Fruit fly (Drosophila melanogaster) whole organism, embryonic: ENCODE results near the gene CG6511.

Source experiments
- Adf1 ChIP-seq: fragments of 200-800 bp; sonication (Bioruptor generic); IDR thresholded peaks from 2 replicates; pipeline ENCODE4 v1.3.6; 2022; ENCODE audit warnings: missing biosample characterization, missing genetic modification characterization
- CG10543 ChIP-seq: fragments of 200-800 bp; sonication (Bioruptor generic); optimal IDR thresholded peaks from 3 replicates; lab custom pipeline; 2017; ENCODE audit warnings: missing biosample characterization, mild to moderate bottlenecking, missing genetic modification characterization, moderate library complexity
- CG11456 ChIP-seq: fragments of 200-800 bp; sonication (Bioruptor generic); IDR thresholded peaks from 3 replicates; pipeline ENCODE4 v1.3.6; 2022; ENCODE audit warnings: missing biosample characterization, missing genetic modification characterization
- CG15514 ChIP-seq: fragments of 200-800 bp; sonication (Bioruptor generic); optimal IDR thresholded peaks from 3 replicates; lab custom pipeline; 2017; ENCODE audit warnings: missing biosample characterization, missing genetic modification characterization, mild to moderate bottlenecking, moderate library complexity, missing genetic modification reagents
- CG2120 ChIP-seq: fragments of 200-800 bp; sonication (Bioruptor generic); optimal IDR thresholded peaks from 3 replicates; lab custom pipeline; 2016; ENCODE audit warnings: missing biosample characterization, missing genetic modification characterization
- CG3281 ChIP-seq: fragments of 200-800 bp; sonication (Bioruptor generic); optimal IDR thresholded peaks from 3 replicates; lab custom pipeline; 2017; ENCODE audit warnings: missing biosample characterization, mild to moderate bottlenecking, missing genetic modification characterization
- CG4820 ChIP-seq: fragments of 200-800 bp; sonication (Bioruptor generic); optimal IDR thresholded peaks from 3 replicates; lab custom pipeline; 2016; ENCODE audit warnings: missing biosample characterization, missing genetic modification characterization
- CG6654 ChIP-seq: fragments of 200-800 bp; sonication (Bioruptor generic); optimal IDR thresholded peaks from 2 replicates; lab custom pipeline; 2017; ENCODE audit warnings: missing biosample characterization, mild to moderate bottlenecking, missing genetic modification characterization
- CG6765 ChIP-seq: fragments of 200-800 bp; sonication (Bioruptor generic); optimal IDR thresholded peaks from 3 replicates; lab custom pipeline; 2017; ENCODE audit warnings: missing biosample characterization, mild to moderate bottlenecking, missing genetic modification characterization
- CG6854 ChIP-seq: fragments of 200-800 bp; sonication (Bioruptor generic); optimal IDR thresholded peaks from 3 replicates; lab custom pipeline; 2017; ENCODE audit warnings: missing biosample characterization, mild to moderate bottlenecking, missing genetic modification characterization
- CG7987 ChIP-seq: fragments of 200-800 bp; sonication (Bioruptor generic); optimal IDR thresholded peaks from 2 replicates; lab custom pipeline; 2018; ENCODE audit warnings: missing biosample characterization, mild to moderate bottlenecking, missing genetic modification characterization, moderate library complexity
- CG8290 ChIP-seq, 3 experiments: fragments of 200-800 bp; sonication (Bioruptor generic); optimal IDR thresholded peaks; 2 replicates each; lab custom pipeline; 2016 to 2019; ENCODE audit warnings: missing biosample characterization in 3 of 3, missing genetic modification characterization in 3 of 3, mild to moderate bottlenecking in 2 of 3, moderate library complexity in 1 of 3
- CG9797 ChIP-seq: fragments of 200-800 bp; sonication (Bioruptor generic); optimal IDR thresholded peaks from 3 replicates; lab custom pipeline; 2018; ENCODE audit warnings: missing biosample characterization, mild to moderate bottlenecking, missing genetic modification characterization
- CG9932 ChIP-seq: fragments of 200-800 bp; sonication (Bioruptor generic); IDR thresholded peaks from 2 replicates; pipeline ENCODE4 v1.3.6; 2022; ENCODE audit warnings: missing biosample characterization, missing genetic modification characterization
- D19A ChIP-seq: fragments of 200-800 bp; optimal IDR thresholded peaks from 3 replicates; lab custom pipeline; 2019; ENCODE audit warnings: missing biosample characterization, mild to moderate bottlenecking, missing genetic modification characterization, moderate library complexity
- Deaf1 ChIP-seq: fragments of 200-800 bp; optimal IDR thresholded peaks from 3 replicates; lab custom pipeline; 2019; ENCODE audit warnings: missing biosample characterization, mild to moderate bottlenecking, missing genetic modification characterization, moderate library complexity
- Dll ChIP-seq: fragments of 200-800 bp; sonication (Bioruptor generic); IDR thresholded peaks from 4 replicates; pipeline ENCODE4 v1.3.6; 2022; ENCODE audit warnings: missing biosample characterization, missing genetic modification characterization; ENCODE audit not compliant: partially characterized antibody
- Elba2 ChIP-seq: fragments of 200-800 bp; sonication (Bioruptor generic); optimal IDR thresholded peaks from 3 replicates; lab custom pipeline; 2016; ENCODE audit warnings: missing biosample characterization, missing genetic modification characterization
- Fer3 ChIP-seq: fragments of 200-800 bp; sonication (Bioruptor generic); optimal IDR thresholded peaks from 2 replicates; lab custom pipeline; 2018; ENCODE audit warnings: missing biosample characterization, mild to moderate bottlenecking, missing genetic modification characterization, moderate library complexity
- Hey ChIP-seq: fragments of 200-800 bp; sonication (Bioruptor generic); optimal IDR thresholded peaks from 3 replicates; lab custom pipeline; 2018; ENCODE audit warnings: missing biosample characterization, mild to moderate bottlenecking, missing genetic modification characterization
- HmgD ChIP-seq: fragments of 200-800 bp; sonication (Bioruptor generic); optimal IDR thresholded peaks from 3 replicates; lab custom pipeline; 2016; ENCODE audit warnings: missing biosample characterization, missing genetic modification characterization
- Hr39 ChIP-seq: fragments of >200 bp; optimal IDR thresholded peaks from 2 replicates; lab custom pipeline; 2017
- Mad ChIP-seq: fragments of 200-800 bp; sonication (Bioruptor generic); optimal IDR thresholded peaks from 2 replicates; lab custom pipeline; 2016; ENCODE audit warnings: missing biosample characterization, missing genetic modification characterization
- Nf-YB ChIP-seq: fragments of 200-800 bp; sonication (Bioruptor generic); optimal IDR thresholded peaks from 3 replicates; lab custom pipeline; 2019; ENCODE audit warnings: missing biosample characterization, mild to moderate bottlenecking, missing genetic modification characterization, moderate library complexity
- Nf-YC ChIP-seq: fragments of 200-800 bp; optimal IDR thresholded peaks from 3 replicates; lab custom pipeline; 2019; ENCODE audit warnings: missing biosample characterization, mild to moderate bottlenecking, missing genetic modification characterization, moderate library complexity
- NfI ChIP-seq: fragments of 200-800 bp; sonication (Bioruptor generic); optimal IDR thresholded peaks from 3 replicates; lab custom pipeline; 2018; ENCODE audit warnings: missing biosample characterization, mild to moderate bottlenecking, missing genetic modification characterization, moderate library complexity
- Vsx1 ChIP-seq: fragments of 200-800 bp; sonication (Bioruptor generic); optimal IDR thresholded peaks from 2 replicates; lab custom pipeline; 2017; ENCODE audit warnings: missing biosample characterization, mild to moderate bottlenecking, missing genetic modification characterization, missing genetic modification reagents
- ara ChIP-seq: fragments of 200-800 bp; sonication (Bioruptor generic); IDR thresholded peaks from 2 replicates; pipeline ENCODE4 v1.3.6; 2022; ENCODE audit warnings: missing biosample characterization, missing genetic modification characterization
- bsh ChIP-seq, 2 experiments: fragments of 200-800 bp; sonication (Bioruptor generic); optimal IDR thresholded peaks; 2 replicates each; lab custom pipeline; 2017 to 2018; ENCODE audit warnings: mild to moderate bottlenecking in 2 of 2, missing biosample characterization in 2 of 2, missing genetic modification characterization in 2 of 2, moderate library complexity in 1 of 2
- btn ChIP-seq: fragments of 200-800 bp; sonication (Bioruptor generic); optimal IDR thresholded peaks from 2 replicates; lab custom pipeline; 2016; ENCODE audit warnings: missing biosample characterization, missing genetic modification characterization
- cato ChIP-seq: fragments of 200-800 bp; sonication (Bioruptor generic); optimal IDR thresholded peaks from 2 replicates; lab custom pipeline; 2016; ENCODE audit warnings: missing biosample characterization, missing genetic modification characterization, borderline replicate concordance
- chinmo ChIP-seq: fragments of 200-800 bp; sonication (Bioruptor generic); IDR thresholded peaks from 4 replicates; pipeline ENCODE4 v1.3.6; 2022; ENCODE audit warnings: missing biosample characterization, missing genetic modification characterization; ENCODE audit not compliant: partially characterized antibody
- chm ChIP-seq: fragments of 200-800 bp; sonication (Bioruptor generic); IDR thresholded peaks from 2 replicates; pipeline ENCODE4 v1.3.6; 2022; ENCODE audit warnings: missing biosample characterization, missing genetic modification characterization
- cwo ChIP-seq: fragments of 200-800 bp; sonication (Bioruptor generic); optimal IDR thresholded peaks from 3 replicates; lab custom pipeline; 2017; ENCODE audit warnings: missing biosample characterization, missing genetic modification characterization, mild to moderate bottlenecking, moderate library complexity, missing genetic modification reagents
- fd3F ChIP-seq: fragments of 200-800 bp; sonication (Bioruptor generic); optimal IDR thresholded peaks from 2 replicates; lab custom pipeline; 2018; ENCODE audit warnings: missing biosample characterization, mild to moderate bottlenecking, missing genetic modification characterization, moderate library complexity
- gro ChIP-seq: fragments of 200-800 bp; sonication (Bioruptor generic); optimal IDR thresholded peaks from 2 replicates; lab custom pipeline; 2016; ENCODE audit warnings: missing biosample characterization, missing genetic modification characterization
- hb ChIP-seq: fragments of 200-800 bp; sonication (Bioruptor generic); IDR thresholded peaks from 3 replicates; pipeline ENCODE4 v1.3.6; 2022; ENCODE audit warnings: missing biosample characterization, missing genetic modification characterization; ENCODE audit not compliant: partially characterized antibody
- kay ChIP-seq: fragments of 200-800 bp; sonication (Bioruptor generic); optimal IDR thresholded peaks from 2 replicates; lab custom pipeline; 2016; ENCODE audit warnings: missing biosample characterization, missing genetic modification characterization
- kni ChIP-seq: fragments of 200-800 bp; sonication (Bioruptor generic); optimal IDR thresholded peaks from 3 replicates; lab custom pipeline; 2017; ENCODE audit warnings: mild to moderate bottlenecking, missing biosample characterization, missing genetic modification reagents, missing genetic modification characterization
- mirr ChIP-seq: fragments of 200-800 bp; sonication (Bioruptor generic); optimal IDR thresholded peaks from 3 replicates; lab custom pipeline; 2018; ENCODE audit warnings: missing biosample characterization, mild to moderate bottlenecking, missing genetic modification characterization
- nom ChIP-seq: fragments of 200-800 bp; sonication (Bioruptor generic); optimal IDR thresholded peaks from 2 replicates; lab custom pipeline; 2017; ENCODE audit warnings: missing biosample characterization, missing genetic modification characterization, mild to moderate bottlenecking, moderate library complexity, missing genetic modification reagents
- peb ChIP-seq: fragments of 200-800 bp; sonication (Bioruptor generic); IDR thresholded peaks from 2 replicates; pipeline ENCODE4 v1.3.6; 2022; ENCODE audit warnings: missing biosample characterization, missing genetic modification characterization
- salm ChIP-seq: fragments of 200-800 bp; sonication (Bioruptor generic); optimal IDR thresholded peaks from 2 replicates; lab custom pipeline; 2018; ENCODE audit warnings: missing biosample characterization, mild to moderate bottlenecking, missing genetic modification characterization
- sens ChIP-seq: fragments of 200-800 bp; sonication (Bioruptor generic); peaks from one replicate; lab custom pipeline; 2016; ENCODE audit warnings: missing biosample characterization, missing genetic modification characterization
- sob ChIP-seq: fragments of 200-800 bp; sonication (Bioruptor generic); IDR thresholded peaks from 2 replicates; pipeline ENCODE4 v1.3.6; 2022; ENCODE audit warnings: missing biosample characterization, missing genetic modification characterization
- sug ChIP-seq: fragments of 200-800 bp; optimal IDR thresholded peaks from 2 replicates; lab custom pipeline; 2019; ENCODE audit warnings: missing biosample characterization, mild to moderate bottlenecking, missing genetic modification characterization, moderate library complexity
- z ChIP-seq: fragments of 200-800 bp; sonication (Bioruptor generic); IDR thresholded peaks from 3 replicates; pipeline ENCODE4 v1.3.6; 2022; ENCODE audit warnings: missing biosample characterization, missing genetic modification characterization
- zen2 ChIP-seq: fragments of 200-800 bp; sonication (Bioruptor generic); IDR thresholded peaks from 3 replicates; pipeline ENCODE4 v1.3.6; 2022; ENCODE audit warnings: missing biosample characterization, missing genetic modification characterization; ENCODE audit not compliant: partially characterized antibody

CG6511 gene

dm6 chr3L:8704713-8705412, 16.3 kb upstream of the CG6511 start:
- TF ChIP-seq CG8290 (GFP tag; optimal IDR thresholded peaks at IDR 0.05; lab: Kevin White, UChicago) (no peak), CG8290 (tag; optimal IDR thresholded peaks at IDR 0.05; lab: Kevin White, UChicago) (peak in 1 of 2 experiments; percentile 40), Adf1 (peak; percentile 7; the same call in 1 of the 2 replicates), CG6765 (GFP tag; lab: Kevin White, UChicago) (no peak), sob (GFP tag; lab: Robert Waterston, UW) (0 out of 2 replicates have a peak, but pooled peaks have one; percentile 19), nom (GFP tag; lab: Kevin White, UChicago) (peak; percentile 60), Vsx1 (GFP tag; lab: Kevin White, UChicago) (peak; percentile 38), ara (GFP tag; lab: Robert Waterston, UW) (0 out of 2 replicates have a peak, but pooled peaks have one; percentile 21), chinmo (GFP tag; lab: Robert Waterston, UW) (peak; percentile 73; the same call in 1 of the 4 replicates), CG6654 (GFP tag; lab: Kevin White, UChicago) (no peak), salm (peak; percentile 41), cwo (GFP tag; lab: Kevin White, UChicago) (peak; percentile 100), chm (peak; percentile 9; the same call in 1 of the 2 replicates), Nf-YC (peak; percentile 61), HmgD (GFP tag; lab: Kevin White, UChicago) (no peak), sug (tag; lab: Kevin White, UChicago) (peak; percentile 99), Hey (tag; lab: Kevin White, UChicago) (peak; percentile 90), gro (GFP tag; lab: Kevin White, UChicago) (peak; percentile 74), zen2 (GFP tag; lab: Robert Waterston, UW) (no peak), z (no peak), peb (GFP tag; lab: Robert Waterston, UW) (no peak), Dll (GFP tag; lab: Robert Waterston, UW) (0 out of 4 replicates have a peak, but pooled peaks have one; percentile 11), CG3281 (GFP tag; lab: Kevin White, UChicago) (no peak), bsh (GFP tag; optimal IDR thresholded peaks at IDR 0.05; lab: Kevin White, UChicago) (no peak), fd3F (GFP tag; lab: Kevin White, UChicago) (no peak), Deaf1 (tag; lab: Kevin White, UChicago) (peak; percentile 49), kni (GFP tag; lab: Kevin White, UChicago) (no peak), sens (GFP tag; lab: Kevin White, UChicago) (no peak), NfI (no peak), CG9932 (GFP tag; lab: Robert Waterston, UW) (0 out of 2 replicates have a peak, but pooled peaks have one; percentile 26), CG4820 (no peak), mirr (GFP tag; lab: Kevin White, UChicago) (peak; percentile 89), btn (GFP tag; lab: Kevin White, UChicago) (no peak), Elba2 (GFP tag; lab: Kevin White, UChicago) (no peak), CG9797 (no peak), CG6854 (peak; percentile 7), Hr39 (lab: Kevin White, UChicago) (no peak), CG15514 (GFP tag; lab: Kevin White, UChicago) (peak; percentile 8), CG2120 (no peak), kay (GFP tag; lab: Kevin White, UChicago) (peak; percentile 44), cato (GFP tag; lab: Kevin White, UChicago) (no peak), Nf-YB (GFP tag; lab: Kevin White, UChicago) (peak; percentile 64), CG7987 (GFP tag; lab: Kevin White, UChicago) (peak; percentile 98), CG11456 (no peak), CG10543 (GFP tag; lab: Kevin White, UChicago) (peak; percentile 85), D19A (tag; lab: Kevin White, UChicago) (peak; percentile 6), Mad (GFP tag; lab: Kevin White, UChicago) (no peak), hb (no peak), Fer3 (no peak)
